Fruit fly (Drosophila melanogaster) whole organism, embryonic: Measurements from ENCODE around the gene Cnb.

Source experiments
- CG16813 ChIP-seq: fragments of 200-800 bp; sonication (Bioruptor generic); IDR thresholded peaks from 3 replicates; pipeline ENCODE4 v1.3.6; 2022; ENCODE audit warnings: missing biosample characterization, missing genetic modification characterization; ENCODE audit not compliant: partially characterized antibody
- CG31224 ChIP-seq: fragments of 200-800 bp; sonication (Bioruptor generic); IDR thresholded peaks from 2 replicates; pipeline ENCODE4 v1.3.6; 2022; ENCODE audit warnings: missing biosample characterization, missing genetic modification characterization
- CG9437 ChIP-seq: fragments of 200-800 bp; sonication (Bioruptor generic); optimal IDR thresholded peaks from 2 replicates; lab custom pipeline; 2018; ENCODE audit warnings: missing biosample characterization, mild to moderate bottlenecking, missing genetic modification characterization
- chn ChIP-seq: fragments of 200-800 bp; sonication (Bioruptor generic); optimal IDR thresholded peaks from 2 replicates; lab custom pipeline; 2016; ENCODE audit warnings: missing biosample characterization, missing genetic modification characterization

DNA sequence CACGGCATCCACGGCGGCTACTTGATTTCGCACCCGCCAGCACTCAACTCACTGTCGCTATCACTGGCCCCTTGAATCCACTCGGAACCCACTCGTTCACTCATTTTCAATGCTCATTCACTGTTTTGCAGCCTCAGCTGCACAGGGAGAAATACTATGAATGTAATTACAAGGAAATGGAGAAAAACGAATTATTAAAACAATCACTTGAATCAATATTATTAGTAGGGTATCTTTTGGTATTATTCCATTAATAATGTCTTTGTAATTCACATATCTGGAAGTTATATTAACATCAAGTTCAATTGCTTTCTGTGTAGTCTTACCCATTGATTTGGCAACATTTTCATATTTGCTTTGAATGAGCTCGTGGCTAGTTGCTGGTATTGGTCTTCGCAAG lies 46.7 kb upstream of the Cnb start:
- TF ChIP-seq CG31224: no peak
- TF ChIP-seq chn: no peak
- TF ChIP-seq CG9437: no peak
- TF ChIP-seq CG16813 (GFP tag; lab: Robert Waterston, UW): no peak
